Fruit fly (Drosophila melanogaster) Kc167 (cell line): Measurements from ENCODE around the gene CG12539.

Experiments
- h ChIP-seq: fragments of >200 bp; optimal IDR thresholded peaks from 3 replicates; lab custom pipeline; 2018; ENCODE audit warnings: missing external identifiers
- insv ChIP-seq: fragments of >200 bp; optimal IDR thresholded peaks from 3 replicates; lab custom pipeline; 2018; ENCODE audit warnings: missing external identifiers
- psq ChIP-seq: fragments of >200 bp; optimal IDR thresholded peaks from 2 replicates; lab custom pipeline; 2017; ENCODE audit warnings: missing external identifiers
- ttk ChIP-seq: sonication (Bioruptor generic); optimal IDR thresholded peaks from 2 replicates; lab custom pipeline; 2017; ENCODE audit warnings: missing external identifiers

dm6 chrX:14853153-14853672 lies 8.7 kb upstream of the CG12539 start, which contains the start of gene CG9521:
- TF ChIP-seq psq (lab: Kevin White, UChicago): no peak
- TF ChIP-seq h (lab: Kevin White, UChicago): no peak
- no peak for TF ChIP-seq ttk (lab: Kevin White, UChicago)
- no peak for TF ChIP-seq insv (lab: Kevin White, UChicago)
